Worm (Caenorhabditis elegans) whole organism, mixed stage, embryonic: Measurements from ENCODE around the gene F42F12.11.

ENCODE experiments used
- elt-1 ChIP-seq: sonication (generic microtip); optimal IDR thresholded peaks from 2 replicates; lab custom pipeline; 2017; ENCODE audit warnings: missing genetic modification characterization, mild to moderate bottlenecking, missing compliant biosample characterization, antibody characterized with exemption, moderate library complexity, borderline replicate concordance; ENCODE audit not compliant: insufficient read depth
- elt-3 ChIP-seq: fragments of 150-350 bp; optimal IDR thresholded peaks from 2 replicates; lab custom pipeline; 2014; ENCODE audit warnings: missing biosample characterization, missing genetic modification characterization
- nhr-12 ChIP-seq: fragments of 150-350 bp; optimal IDR thresholded peaks from 2 replicates; lab custom pipeline; 2014; ENCODE audit warnings: missing biosample characterization, missing genetic modification characterization
- nhr-237 ChIP-seq: fragments of 150-350 bp; optimal IDR thresholded peaks from 2 replicates; lab custom pipeline; 2014; ENCODE audit warnings: missing biosample characterization, missing genetic modification characterization
- nhr-28 ChIP-seq: fragments of 150-350 bp; optimal IDR thresholded peaks from 2 replicates; lab custom pipeline; 2014; ENCODE audit warnings: missing biosample characterization, missing genetic modification characterization
- snpc-4 ChIP-seq: fragments of 150-350 bp; optimal IDR thresholded peaks from 2 replicates; lab custom pipeline; 2014; ENCODE audit warnings: missing biosample characterization, missing genetic modification characterization
- sptf-1 ChIP-seq: sonication (generic microtip); optimal IDR thresholded peaks from 2 replicates; lab custom pipeline; 2017; ENCODE audit warnings: mild to moderate bottlenecking, missing genetic modification characterization, moderate library complexity, missing compliant biosample characterization

ce11 chrX:12306565-12306964 is 40.3 kb upstream of the F42F12.11 start, which contains the start of gene phf-32:
- no peak for TF ChIP-seq elt-3 (tag; lab: Kevin White, UChicago)
- TF ChIP-seq snpc-4, result no peak
- TF ChIP-seq nhr-12 (tag; lab: Kevin White, UChicago), result no peak
- no peak for TF ChIP-seq elt-1 (tag; lab: Kevin White, UChicago)
- no peak for TF ChIP-seq sptf-1 (tag; lab: Kevin White, UChicago)
- no peak for TF ChIP-seq nhr-28 (tag; lab: Kevin White, UChicago)
- TF ChIP-seq nhr-237 (tag; lab: Kevin White, UChicago), result no peak
